Worm (Caenorhabditis elegans) whole organism, young adult: Measurements from ENCODE around the gene T13C5.6.

Source experiments
- B0336.3 ChIP-seq: fragments of 200-800 bp; sonication (Bioruptor generic); IDR thresholded peaks from 2 replicates; pipeline ENCODE4 v1.3.6; 2022; ENCODE audit warnings: missing genetic modification characterization, missing compliant biosample characterization
- F55B11.4 ChIP-seq: sonication (generic microtip); optimal IDR thresholded peaks from 2 replicates; lab custom pipeline; 2016; ENCODE audit warnings: missing compliant biosample characterization, missing genetic modification characterization, borderline replicate concordance; ENCODE audit not compliant: insufficient read depth
- T07F8.4 ChIP-seq: sonication (generic microtip); optimal IDR thresholded peaks from 2 replicates; lab custom pipeline; 2016; ENCODE audit warnings: mild to moderate bottlenecking, missing genetic modification characterization, moderate library complexity, missing compliant biosample characterization
- Y56A3A.18 ChIP-seq: fragments of 200-800 bp; sonication (Bioruptor generic); IDR thresholded peaks from 2 replicates; pipeline ENCODE4 v1.3.6; 2022; ENCODE audit warnings: missing genetic modification reagents, missing genetic modification characterization, missing compliant biosample characterization
- Y67H2A.10 ChIP-seq: fragments of 200-800 bp; sonication (Bioruptor generic); conservative IDR thresholded peaks from 2 replicates; pipeline ENCODE4 v1.3.6; 2022; ENCODE audit warnings: missing genetic modification reagents, missing genetic modification characterization, missing compliant biosample characterization
- Y95B8A.8 ChIP-seq: fragments of 200-800 bp; sonication (Bioruptor generic); IDR thresholded peaks from 2 replicates; pipeline ENCODE4 v1.3.6; 2022; ENCODE audit warnings: missing genetic modification reagents, missing genetic modification characterization, missing compliant biosample characterization
- ZK185.1 ChIP-seq: sonication (generic microtip); optimal IDR thresholded peaks from 2 replicates; lab custom pipeline; 2016; ENCODE audit warnings: mild to moderate bottlenecking, missing genetic modification characterization, missing compliant biosample characterization; ENCODE audit not compliant: poor library complexity, severe bottlenecking
- akir-1 ChIP-seq: fragments of 200-800 bp; sonication (Bioruptor generic); optimal IDR thresholded peaks from 2 replicates; lab custom pipeline; 2018; ENCODE audit warnings: mild to moderate bottlenecking, missing genetic modification characterization, moderate library complexity, missing compliant biosample characterization
- attf-3 ChIP-seq: fragments of 200-800 bp; sonication (Bioruptor generic); conservative IDR thresholded peaks from 2 replicates; pipeline ENCODE4 v1.3.6; 2022; ENCODE audit warnings: missing genetic modification reagents, missing genetic modification characterization, missing compliant biosample characterization
- bed-1 ChIP-seq: fragments of 200-800 bp; sonication (Bioruptor generic); IDR thresholded peaks from 2 replicates; pipeline ENCODE4 v1.3.6; 2022; ENCODE audit warnings: missing genetic modification reagents, missing genetic modification characterization, missing compliant biosample characterization
- ceh-100 ChIP-seq: fragments of 200-800 bp; sonication (Bioruptor generic); IDR thresholded peaks from 2 replicates; pipeline ENCODE4 v1.3.6; 2022; ENCODE audit warnings: missing genetic modification reagents, missing genetic modification characterization, missing compliant biosample characterization
- dox-1 ChIP-seq: fragments of 200-800 bp; sonication (Bioruptor generic); IDR thresholded peaks from 2 replicates; pipeline ENCODE4 v1.3.6; 2022; ENCODE audit warnings: missing genetic modification reagents, missing genetic modification characterization, missing compliant biosample characterization
- dpl-1 ChIP-seq: fragments of 150-350 bp; optimal IDR thresholded peaks from 2 replicates; lab custom pipeline; 2014; ENCODE audit warnings: missing biosample characterization, missing genetic modification reagents, missing genetic modification characterization
- efl-1 ChIP-seq: fragments of 150-350 bp; optimal IDR thresholded peaks from 2 replicates; lab custom pipeline; 2014; ENCODE audit warnings: missing biosample characterization, missing genetic modification reagents, missing genetic modification characterization
- egrh-3 ChIP-seq: fragments of 200-800 bp; sonication (Bioruptor generic); IDR thresholded peaks from 2 replicates; pipeline ENCODE4 v1.3.6; 2022; ENCODE audit warnings: missing genetic modification reagents, missing genetic modification characterization, missing compliant biosample characterization
- fkh-3 ChIP-seq: sonication (generic microtip); optimal IDR thresholded peaks from 2 replicates; lab custom pipeline; 2016; ENCODE audit warnings: mild to moderate bottlenecking, missing genetic modification characterization, missing compliant biosample characterization
- hlh-26 ChIP-seq: fragments of 200-800 bp; sonication (Bioruptor generic); conservative IDR thresholded peaks from 2 replicates; pipeline ENCODE4 v1.3.6; 2022; ENCODE audit warnings: missing genetic modification reagents, missing genetic modification characterization, missing compliant biosample characterization
- let-526 ChIP-seq: fragments of 200-800 bp; sonication (Bioruptor generic); IDR thresholded peaks from 2 replicates; pipeline ENCODE4 v1.3.6; 2022; ENCODE audit warnings: missing genetic modification reagents, missing genetic modification characterization, missing compliant biosample characterization
- lsl-1 ChIP-seq: fragments of 200-800 bp; sonication (Bioruptor generic); optimal IDR thresholded peaks from 2 replicates; lab custom pipeline; 2018; ENCODE audit warnings: mild to moderate bottlenecking, missing genetic modification characterization, moderate library complexity, missing compliant biosample characterization
- madf-10 ChIP-seq: sonication (generic microtip); optimal IDR thresholded peaks from 2 replicates; lab custom pipeline; 2016; ENCODE audit warnings: mild to moderate bottlenecking, missing genetic modification characterization, missing compliant biosample characterization
- madf-3 ChIP-seq: fragments of 200-800 bp; sonication (Bioruptor generic); IDR thresholded peaks from 2 replicates; pipeline ENCODE4 v1.3.6; 2022; ENCODE audit warnings: missing genetic modification reagents, missing genetic modification characterization, missing compliant biosample characterization
- mes-4 ChIP-seq: sonication (generic microtip); optimal IDR thresholded peaks from 2 replicates; lab custom pipeline; 2016; ENCODE audit warnings: missing genotype, missing genetic modification characterization, missing compliant biosample characterization
- nhr-120 ChIP-seq: fragments of 200-800 bp; sonication (Bioruptor generic); IDR thresholded peaks from 2 replicates; pipeline ENCODE4 v1.3.6; 2022; ENCODE audit warnings: missing genetic modification characterization, missing compliant biosample characterization
- nhr-80 ChIP-seq: sonication (generic microtip); optimal IDR thresholded peaks from 2 replicates; lab custom pipeline; 2016; ENCODE audit warnings: missing genetic modification characterization, missing compliant biosample characterization
- pbrm-1 ChIP-seq: fragments of 200-800 bp; sonication (Bioruptor generic); IDR thresholded peaks from 2 replicates; pipeline ENCODE4 v1.3.6; 2022; ENCODE audit warnings: missing genetic modification reagents, missing genetic modification characterization, missing compliant biosample characterization
- rec-8 ChIP-seq, 2 experiments: sonication (generic microtip); optimal IDR thresholded peaks; 2 replicates each; lab custom pipeline; 2016; ENCODE audit warnings: mild to moderate bottlenecking in 2 of 2, missing genetic modification characterization in 2 of 2, missing genetic modification reagents in 2 of 2, missing genotype in 2 of 2, missing biosample characterization in 1 of 2, missing compliant biosample characterization in 1 of 2, moderate library complexity in 1 of 2
- sdz-38 ChIP-seq: sonication (generic microtip); optimal IDR thresholded peaks from 2 replicates; lab custom pipeline; 2016; ENCODE audit warnings: missing genotype, missing genetic modification characterization, missing compliant biosample characterization
- snpc-1.3 ChIP-seq: sonication (generic microtip); optimal IDR thresholded peaks from 2 replicates; lab custom pipeline; 2017; ENCODE audit warnings: missing genetic modification characterization, mild to moderate bottlenecking, missing compliant biosample characterization, antibody characterized with exemption, moderate library complexity, missing genotype, missing genetic modification reagents; ENCODE audit not compliant: insufficient read depth
- sptf-2 ChIP-seq: fragments of 200-800 bp; sonication (Bioruptor generic); optimal IDR thresholded peaks from 2 replicates; lab custom pipeline; 2018; ENCODE audit warnings: mild to moderate bottlenecking, missing genetic modification characterization, missing compliant biosample characterization
- tbp1 ChIP-seq: fragments of 200-800 bp; sonication (Bioruptor generic); optimal IDR thresholded peaks from 2 replicates; lab custom pipeline; 2018; ENCODE audit warnings: mild to moderate bottlenecking, missing genetic modification characterization, missing compliant biosample characterization
- zfh-2 ChIP-seq: fragments of 200-800 bp; sonication (Bioruptor generic); conservative IDR thresholded peaks from 2 replicates; pipeline ENCODE4 v1.3.6; 2022; ENCODE audit warnings: missing genetic modification reagents, missing genetic modification characterization, missing compliant biosample characterization
- ztf-25 ChIP-seq: fragments of 200-800 bp; sonication (Bioruptor generic); IDR thresholded peaks from 2 replicates; pipeline ENCODE4 v1.3.6; 2022; ENCODE audit warnings: missing genetic modification reagents, missing genetic modification characterization, missing compliant biosample characterization
- ztf-28 ChIP-seq: fragments of 200-800 bp; sonication (Bioruptor generic); IDR thresholded peaks from 2 replicates; pipeline ENCODE4 v1.3.6; 2022; ENCODE audit warnings: missing genetic modification reagents, missing genetic modification characterization, missing compliant biosample characterization
- ztf-6 ChIP-seq: fragments of 200-800 bp; sonication (Bioruptor generic); IDR thresholded peaks from 2 replicates; pipeline ENCODE4 v1.3.6; 2022; ENCODE audit warnings: missing genetic modification reagents, missing genetic modification characterization, missing compliant biosample characterization

T13C5.6 gene

ce11 chrX:6177944-6178566 is 29.4 kb downstream of the T13C5.6 start, which contains the start of the genes T25B2.4 and T13C5.3:
Gene T25B2.4, plus strand, starts transcription at chrX:6178244.
Gene T13C5.3, plus strand, starts transcription at chrX:6178516.
- TF ChIP-seq T07F8.4 (tag; lab: Kevin White, UChicago) (no peak), bed-1 (GFP tag; lab: Robert Waterston, UW) (no peak), pbrm-1 (GFP tag; lab: Robert Waterston, UW) (no peak), Y67H2A.10 (GFP tag; lab: Robert Waterston, UW) (no peak), efl-1 (GFP tag; lab: Kevin White, UChicago) (no peak), ZK185.1 (tag; lab: Kevin White, UChicago) (no peak)
- TF ChIP-seq, all 124 proteins: peak for 0

ce11 chrX:6175829-6176228 is 31.7 kb downstream of the T13C5.6 start, which contains the start of gene T25B2.3:
Gene T25B2.3, plus strand, starts transcription at chrX:6176129.
- TF ChIP-seq madf-3 (GFP tag; lab: Robert Waterston, UW): no peak
- TF ChIP-seq F55B11.4: no peak
- no peak for TF ChIP-seq ztf-6 (GFP tag; lab: Robert Waterston, UW)
- TF ChIP-seq tbp1: no peak
- TF ChIP-seq lsl-1 (GFP tag; lab: Kevin White, UChicago): no peak
- no peak for TF ChIP-seq efl-1 (GFP tag; lab: Kevin White, UChicago)

ce11 chrX:6173656-6174055 is 33.8 kb downstream of the T13C5.6 start, which contains the start of gene T25B2.1:
Gene T25B2.1, plus strand, starts transcription at chrX:6173956.
- no peak for TF ChIP-seq let-526 (GFP tag; lab: Robert Waterston, UW)
- no peak for TF ChIP-seq rec-8 (tag; optimal IDR thresholded peaks at IDR 0.05; lab: Kevin White, UChicago)
- TF ChIP-seq ztf-25 (GFP tag; lab: Robert Waterston, UW): no peak
- TF ChIP-seq akir-1 (GFP tag; lab: Kevin White, UChicago): no peak
- no peak for TF ChIP-seq nhr-120 (GFP tag; lab: Robert Waterston, UW)
- TF ChIP-seq madf-10 (tag; lab: Kevin White, UChicago): no peak

ce11 chrX:6169252-6169651 is 38.2 kb downstream of the T13C5.6 start, which contains the start of gene T25B2.2:
Gene T25B2.2, plus strand, starts transcription at chrX:6169643.
- TF ChIP-seq nhr-80 (peak; percentile 80), ceh-100 (no peak)
- TF ChIP-seq, all 124 proteins: peak for 1

ce11 chrX:6167376-6167775 is 40.1 kb downstream of the T13C5.6 start:
- TF ChIP-seq sdz-38 (tag; lab: Kevin White, UChicago): no peak
- peak; percentile 30 for TF ChIP-seq nhr-80

- TF ChIP-seq Y67H2A.10 (GFP tag; lab: Robert Waterston, UW) (no peak), B0336.3 (no peak), madf-10 (tag; lab: Kevin White, UChicago) (no peak), attf-3 (GFP tag; lab: Robert Waterston, UW) (no peak), ceh-100 (no peak), Y95B8A.8 (no peak), akir-1 (GFP tag; lab: Kevin White, UChicago) (no peak), ztf-28 (GFP tag; lab: Robert Waterston, UW) (no peak), snpc-1.3 (tag; lab: Kevin White, UChicago) (no peak), sptf-2 (GFP tag; lab: Kevin White, UChicago) (no peak), hlh-26 (GFP tag; lab: Robert Waterston, UW) (no peak), Y56A3A.18 (GFP tag; lab: Robert Waterston, UW) (no peak), egrh-3 (GFP tag; lab: Robert Waterston, UW) (peak; percentile 27; the same call in 1 of the 2 replicates), zfh-2 (GFP tag; lab: Robert Waterston, UW) (peak; percentile 72), dpl-1 (GFP tag; lab: Kevin White, UChicago) (no peak), mes-4 (no peak), dox-1 (GFP tag; lab: Robert Waterston, UW) (no peak), fkh-3 (tag; lab: Kevin White, UChicago) (no peak)
Measured at ce11 chrX:6162037-6162436, 45.5 kb downstream of the T13C5.6 start.
